Worm (Caenorhabditis elegans): ENCODE data around the gene T04C9.1.
"Not testable (repeated sequence)": the region's sequence is repeated elsewhere in the genome, so short reads cannot be mapped to it uniquely, and the experiment has no call there.

- TF ChIP-seq pqm-1 (tag; optimal IDR thresholded peaks at IDR 0.05); mdl-1 (tag; optimal IDR thresholded peaks at IDR 0.05); spr-1 (tag; optimal IDR thresholded peaks at IDR 0.05); nhr-77 (tag; optimal IDR thresholded peaks at IDR 0.05); ama-1 (optimal IDR thresholded peaks at IDR 0.05); unc-62 (GFP tag; optimal IDR thresholded peaks at IDR 0.05 in 1 of 2); unc-62 (tag; optimal IDR thresholded peaks at IDR 0.05); zag-1 (tag; optimal IDR thresholded peaks at IDR 0.05); nhr-111 (GFP tag; optimal IDR thresholded peaks at IDR 0.05); F44E2.7 (GFP tag; IDR thresholded peaks at IDR 0.05); F37D6.2 (tag; optimal IDR thresholded peaks at IDR 0.05); ZK546.5 (tag; optimal IDR thresholded peaks at IDR 0.05); ztf-11 (tag; optimal IDR thresholded peaks at IDR 0.05): not testable (repeated sequence)
Observed at ce11 chrIII:6013027-6013426, 20.0 kb downstream of the T04C9.1 start.

Measured in whole organism, L4 larva.